Worm (Caenorhabditis elegans): ENCODE measurements around the gene srh-98.
A peak's percentile ranks its signal among the peaks of the same experiment; 100 is the strongest.

srh-98 gene

DNA sequence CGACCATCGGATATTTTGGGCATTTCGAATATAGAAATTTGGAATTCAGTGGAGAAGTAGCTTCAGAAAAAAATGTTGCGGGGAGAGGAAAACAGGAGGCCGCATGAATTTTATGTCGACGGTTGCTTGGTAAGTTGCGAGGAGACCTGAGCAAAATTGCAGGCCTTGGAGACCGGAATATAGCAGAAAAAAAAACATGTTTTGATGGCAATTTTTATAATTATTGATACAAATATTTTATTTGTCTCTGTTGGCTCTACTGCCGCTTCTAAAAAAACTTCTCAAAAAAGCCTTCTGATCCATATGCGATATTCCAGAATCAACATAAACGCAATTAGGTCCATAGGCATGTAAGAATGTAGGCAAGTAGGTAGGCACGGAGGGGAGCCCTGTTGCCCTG, 39.8 kb upstream of the srh-98 start, which contains the start of gene pacl-1:
Gene pacl-1 (minus strand): TSS at position 101 of the 400 bp plus-strand sequence.
- TF ChIP-seq zag-1 (tag; optimal IDR thresholded peaks at IDR 0.05) (no peak), nhr-11 (tag; optimal IDR thresholded peaks at IDR 0.05) (no peak), ceh-20 (GFP tag; IDR thresholded peaks at IDR 0.05) (no peak), zip-2 (tag; optimal IDR thresholded peaks at IDR 0.05) (no peak), mdl-1 (tag; optimal IDR thresholded peaks at IDR 0.05) (no peak), ama-1 (optimal IDR thresholded peaks at IDR 0.05) (no peak), hif-1 (tag; optimal IDR thresholded peaks at IDR 0.05) (no peak), daf-12 (tag; optimal IDR thresholded peaks at IDR 0.05) (no peak), jun-1 (tag; optimal IDR thresholded peaks at IDR 0.05) (no peak), madf-9 (GFP tag; conservative IDR thresholded peaks at IDR 0.05) (no peak)

DNA sequence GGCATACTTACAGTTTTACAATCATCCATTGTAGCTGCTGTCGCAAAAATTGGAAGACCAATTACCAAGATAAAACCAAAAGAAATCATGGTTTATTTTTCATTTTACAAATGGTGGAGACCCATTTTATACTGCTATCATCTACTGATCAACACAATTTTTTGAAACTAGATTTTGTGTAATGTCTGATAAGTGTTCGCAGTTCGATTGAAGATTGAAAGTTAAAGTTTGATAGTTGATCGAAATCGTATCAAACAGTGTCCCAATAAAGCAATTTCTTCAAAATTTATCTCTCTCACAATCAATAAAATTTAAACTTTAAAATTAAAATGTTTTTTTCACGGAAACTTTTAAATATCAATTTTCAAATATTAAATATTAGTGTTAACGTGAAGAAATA, 35.6 kb upstream of the srh-98 start, which contains the start of gene T13F3.6:
Gene T13F3.6 (minus strand): TSS at position 101 of the 400 bp plus-strand sequence.
- TF ChIP-seq ceh-62 (tag; optimal IDR thresholded peaks at IDR 0.05) (no peak), madf-5 (GFP tag; IDR thresholded peaks at IDR 0.05) (no peak), nhr-41 (GFP tag; IDR thresholded peaks at IDR 0.05) (no peak), nhr-25 (tag; optimal IDR thresholded peaks at IDR 0.05; ENCODE audit: borderline replicate concordance, insufficient read depth) (no peak), lin-1 (GFP tag; IDR thresholded peaks at IDR 0.05) (no peak), mdl-1 (tag; optimal IDR thresholded peaks at IDR 0.05) (no peak), gei-8 (GFP tag; optimal IDR thresholded peaks at IDR 0.05) (no peak), pqm-1 (tag; optimal IDR thresholded peaks at IDR 0.05) (no peak), Y105C5A.15 (GFP tag; IDR thresholded peaks at IDR 0.05) (no peak), zip-11 (GFP tag; IDR thresholded peaks at IDR 0.05) (no peak), mdt-29 (GFP tag; IDR thresholded peaks at IDR 0.05) (no peak)

DNA sequence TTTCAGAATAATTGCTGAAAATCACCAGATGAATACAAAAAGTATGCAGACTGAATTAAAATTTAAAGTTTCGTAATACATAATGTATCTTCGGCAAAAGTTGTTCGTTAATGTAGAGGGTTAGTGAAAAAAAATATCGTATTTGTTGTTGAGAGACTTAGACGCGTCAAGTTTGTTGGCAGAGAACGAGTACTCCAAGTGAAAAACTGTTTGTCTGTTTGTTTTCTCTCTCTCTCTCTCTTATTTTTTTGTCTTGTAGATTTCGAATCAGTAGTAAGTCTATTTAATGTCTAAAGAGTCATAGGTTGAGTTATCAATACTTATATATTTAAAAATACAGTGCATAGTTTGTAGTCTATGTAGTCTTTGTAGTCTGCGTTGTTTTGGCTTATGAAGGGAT, 34.0 kb upstream of the srh-98 start, which contains the start of the genes fbxa-2 and T13F3.8:
Gene fbxa-2 (minus strand): TSS at position 101 of the 400 bp plus-strand sequence.
Gene T13F3.8 (plus strand): TSS at position 245 of the 400 bp plus-strand sequence.
- TF ChIP-seq nhr-28 (tag; optimal IDR thresholded peaks at IDR 0.05) (peak; percentile 39), fos-1 (tag; optimal IDR thresholded peaks at IDR 0.05) (no peak), R02D3.7 (tag; optimal IDR thresholded peaks at IDR 0.05) (no peak), zfp-3 (GFP tag; conservative IDR thresholded peaks at IDR 0.05) (0 out of 2 replicates have a peak, but pooled peaks have one; percentile 15), spr-1 (tag; optimal IDR thresholded peaks at IDR 0.05) (no peak), Y5F2A.4 (GFP tag; optimal IDR thresholded peaks at IDR 0.05) (no peak)

DNA sequence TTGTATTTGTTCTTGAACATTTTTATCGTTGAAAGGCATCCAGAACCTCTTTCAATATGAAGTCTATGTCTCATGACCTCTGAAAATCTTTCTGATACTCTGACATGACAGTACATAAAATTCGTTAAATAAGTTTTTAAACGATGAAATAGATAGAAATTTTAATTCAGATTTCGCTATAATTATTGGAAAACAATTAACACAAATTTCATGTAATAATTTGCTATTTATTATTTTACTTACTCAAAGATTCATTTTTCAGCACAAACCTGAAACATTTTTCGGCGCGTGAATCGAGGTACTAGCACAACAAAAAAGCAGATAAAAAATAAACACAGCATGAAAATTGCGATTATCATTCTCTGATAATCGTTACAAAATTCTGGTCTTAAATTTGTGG, 31.0 kb upstream of the srh-98 start, which contains the start of gene T13F3.4:
Gene T13F3.4 (minus strand): TSS at position 101 of the 400 bp plus-strand sequence.
- TF ChIP-seq lin-38 (GFP tag; IDR thresholded peaks at IDR 0.05) (no peak), cey-2 (tag; optimal IDR thresholded peaks at IDR 0.05; ENCODE audit: borderline replicate concordance, insufficient read depth) (no peak), nhr-76 (tag; optimal IDR thresholded peaks at IDR 0.05) (no peak), ceh-62 (tag; optimal IDR thresholded peaks at IDR 0.05) (no peak), ceh-20 (GFP tag; IDR thresholded peaks at IDR 0.05) (no peak), nhr-28 (tag; optimal IDR thresholded peaks at IDR 0.05) (no peak), madf-5 (GFP tag; IDR thresholded peaks at IDR 0.05) (no peak), egl-43 (GFP tag; IDR thresholded peaks at IDR 0.05) (no peak), daf-8 (GFP tag; IDR thresholded peaks at IDR 0.05) (no peak), ceh-32 (tag; optimal IDR thresholded peaks at IDR 0.05; ENCODE audit: poor library complexity) (no peak), hif-1 (tag; optimal IDR thresholded peaks at IDR 0.05) (no peak), zfp-2 (tag; optimal IDR thresholded peaks at IDR 0.05) (no peak), saeg-2 (GFP tag; IDR thresholded peaks at IDR 0.05) (no peak)

DNA sequence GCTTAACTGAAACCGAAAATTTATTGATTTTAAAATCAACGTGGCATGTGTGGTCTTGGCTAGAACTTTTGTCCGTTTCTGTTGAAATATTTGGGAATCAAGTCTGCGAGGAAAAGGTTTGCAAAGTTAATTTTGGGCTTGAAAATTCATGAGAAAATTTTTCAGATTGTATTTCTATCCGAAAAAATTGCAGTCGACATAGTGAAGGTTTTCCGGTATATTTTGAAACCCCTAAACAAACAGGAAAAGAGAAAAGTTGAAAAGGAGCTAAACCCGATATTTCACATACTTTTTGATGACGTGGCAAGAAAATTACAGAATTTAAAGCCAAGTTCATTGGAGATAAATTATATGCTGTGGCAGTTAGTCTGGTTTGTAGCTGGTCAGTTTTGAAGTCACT, 24.1 kb upstream of the srh-98 start, which contains the start of gene nhr-127:
Gene nhr-127 (plus strand): TSS at position 301 of the 400 bp plus-strand sequence.
- no peak for TF ChIP-seq pha-4 (GFP tag; IDR thresholded peaks at IDR 0.05)
- no peak for TF ChIP-seq pha-4 (tag; optimal IDR thresholded peaks at IDR 0.05)
- TF ChIP-seq zfp-2 (tag; optimal IDR thresholded peaks at IDR 0.05), result no peak
- no peak for TF ChIP-seq egl-27 (tag; optimal IDR thresholded peaks at IDR 0.05)
- TF ChIP-seq dve-1 (tag; optimal IDR thresholded peaks at IDR 0.05; ENCODE audit: insufficient read depth), result no peak
- TF ChIP-seq hlh-11 (tag; optimal IDR thresholded peaks at IDR 0.05), result no peak
- no peak for TF ChIP-seq R02D3.7 (tag; optimal IDR thresholded peaks at IDR 0.05)
- TF ChIP-seq nhr-102 (tag; optimal IDR thresholded peaks at IDR 0.05), result no peak
- TF ChIP-seq set-16 (GFP tag; IDR thresholded peaks at IDR 0.05), result no peak
- no peak for TF ChIP-seq nhr-48 (tag; optimal IDR thresholded peaks at IDR 0.05)
- no peak for TF ChIP-seq ceh-32 (tag; optimal IDR thresholded peaks at IDR 0.05; ENCODE audit: poor library complexity)
- TF ChIP-seq tra-1 (GFP tag; IDR thresholded peaks at IDR 0.05), result no peak
- TF ChIP-seq tag-97 (GFP tag; IDR thresholded peaks at IDR 0.05), result no peak
- TF ChIP-seq hlh-30 (tag; optimal IDR thresholded peaks at IDR 0.05; ENCODE audit: insufficient read depth), result no peak

Data from whole organism, L4 larva.